Worm (Caenorhabditis elegans): Measurements from ENCODE around the gene C55B6.5.

ce11 chrX:7199831-7200414, 5.2 kb downstream of the C55B6.5 start, which contains the start of gene C55B6.1:
- TF ChIP-seq tag-97 (GFP tag; IDR thresholded peaks at IDR 0.05) (no peak), ceh-82 (tag; optimal IDR thresholded peaks at IDR 0.05) (no peak), lir-3 (tag; optimal IDR thresholded peaks at IDR 0.05) (no peak), ama-1 (optimal IDR thresholded peaks at IDR 0.05) (no peak), daf-12 (tag; optimal IDR thresholded peaks at IDR 0.05) (no peak), lim-7 (GFP tag; IDR thresholded peaks at IDR 0.05) (no peak), zip-2 (tag; optimal IDR thresholded peaks at IDR 0.05) (no peak), ztf-11 (tag; optimal IDR thresholded peaks at IDR 0.05) (no peak), F10B5.3 (tag; optimal IDR thresholded peaks at IDR 0.05) (no peak), aly-2 (tag; optimal IDR thresholded peaks at IDR 0.05) (no peak)
